Fruit fly (Drosophila melanogaster) whole organism, prepupa: ENCODE results near the gene loco.

Experiments used
- CG16779 ChIP-seq: fragments of 200-800 bp; sonication (Bioruptor generic); optimal IDR thresholded peaks from 3 replicates; lab custom pipeline; 2017; ENCODE audit warnings: missing biosample characterization, mild to moderate bottlenecking, missing genetic modification characterization
- Eip93F ChIP-seq: fragments of 200-800 bp; sonication (Bioruptor generic); optimal IDR thresholded peaks from 2 replicates; lab custom pipeline; 2016; ENCODE audit warnings: missing biosample characterization, mild to moderate bottlenecking, missing genetic modification characterization
- Gug ChIP-seq: fragments of 200-800 bp; sonication (Bioruptor generic); IDR thresholded peaks from 2 replicates; pipeline ENCODE4 v1.3.6; 2022; ENCODE audit warnings: missing biosample characterization, missing genetic modification characterization
- Sox102F ChIP-seq: fragments of 200-800 bp; sonication (Bioruptor generic); optimal IDR thresholded peaks from 2 replicates; lab custom pipeline; 2016; ENCODE audit warnings: missing biosample characterization, mild to moderate bottlenecking, missing genetic modification characterization

- TF ChIP-seq CG16779 (no peak), Eip93F (GFP tag; lab: Kevin White, UChicago) (no peak), Sox102F (GFP tag; lab: Kevin White, UChicago) (no peak), Gug (GFP tag; lab: Robert Waterston, UW) (no peak)
These were observed 50.4 kb downstream of the loco start for dm6 chr3R:22588756-22589155.
